Worm (Caenorhabditis elegans): ENCODE data around the gene clec-250.

DNA sequence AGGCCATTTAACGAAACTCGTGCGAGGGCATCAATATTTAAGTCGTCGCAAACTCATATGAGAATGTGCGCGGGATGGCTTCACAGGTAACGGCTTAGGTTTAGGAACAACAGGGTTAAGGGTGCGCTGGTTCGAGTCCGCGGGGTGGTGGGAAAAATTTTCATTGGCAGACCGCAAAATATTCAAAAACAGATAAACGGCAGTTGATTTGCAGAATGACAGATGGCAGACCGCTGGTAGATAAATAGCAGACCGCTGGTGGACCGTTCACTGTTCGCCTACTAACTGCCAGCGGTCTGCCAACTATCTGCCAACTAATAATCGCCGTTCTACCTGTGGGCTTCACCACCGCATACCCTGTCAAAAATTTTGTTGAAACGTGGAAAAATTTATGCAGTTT lies 29.9 kb downstream of the clec-250 start:
- no peak for TF ChIP-seq nhr-76 (tag; optimal IDR thresholded peaks at IDR 0.05)
- TF ChIP-seq nhr-12 (tag; optimal IDR thresholded peaks at IDR 0.05): no peak
- no peak for TF ChIP-seq snpc-4 (tag; optimal IDR thresholded peaks at IDR 0.05)
- TF ChIP-seq pha-4 (tag; optimal IDR thresholded peaks at IDR 0.05): no peak
- peak; percentile 46 for TF ChIP-seq unc-39 (tag; optimal IDR thresholded peaks at IDR 0.05)
- no peak for TF ChIP-seq sptf-1 (tag; optimal IDR thresholded peaks at IDR 0.05)
- TF ChIP-seq ces-1 (GFP tag; optimal IDR thresholded peaks at IDR 0.05): no peak
- no peak for TF ChIP-seq unc-62 (GFP tag; optimal IDR thresholded peaks at IDR 0.05)
- TF ChIP-seq mep-1 (tag; optimal IDR thresholded peaks at IDR 0.05): no peak
- TF ChIP-seq cnd-1 (tag; optimal IDR thresholded peaks at IDR 0.05): peak; percentile 36
- no peak for TF ChIP-seq nhr-237 (tag; optimal IDR thresholded peaks at IDR 0.05)
- no peak for TF ChIP-seq elt-1 (tag; optimal IDR thresholded peaks at IDR 0.05; ENCODE audit: borderline replicate concordance, insufficient read depth)

Data from whole organism, mixed stage, embryonic.